Worm (Caenorhabditis elegans): Measurements from ENCODE around the gene mcm-2.

DNA sequence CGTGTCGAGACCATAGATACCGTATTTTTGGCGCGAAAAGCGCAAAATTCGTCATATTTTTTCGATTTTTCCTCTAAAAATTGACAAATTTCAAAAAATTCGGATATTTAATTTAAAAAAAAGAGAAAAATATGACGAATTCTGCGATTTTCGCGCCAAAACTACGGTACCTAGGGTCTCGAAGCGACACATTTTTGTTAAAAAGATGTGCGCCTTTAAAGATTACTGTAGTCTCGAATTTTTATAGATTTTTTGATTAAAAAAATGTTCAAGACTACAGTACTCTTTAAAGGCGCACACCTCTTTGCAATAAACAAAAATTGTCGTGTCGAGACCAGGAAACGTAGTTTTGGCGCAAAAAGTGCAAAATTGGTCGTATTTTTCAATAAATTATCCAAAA is 29.6 kb upstream of the mcm-2 start:
- TF ChIP-seq him-1 (tag; optimal IDR thresholded peaks at IDR 0.05), result no peak
- TF ChIP-seq dao-5 (tag; optimal IDR thresholded peaks at IDR 0.05), result no peak
